Fruit fly (Drosophila melanogaster): Measurements from ENCODE around the gene Ndc1.

DNA sequence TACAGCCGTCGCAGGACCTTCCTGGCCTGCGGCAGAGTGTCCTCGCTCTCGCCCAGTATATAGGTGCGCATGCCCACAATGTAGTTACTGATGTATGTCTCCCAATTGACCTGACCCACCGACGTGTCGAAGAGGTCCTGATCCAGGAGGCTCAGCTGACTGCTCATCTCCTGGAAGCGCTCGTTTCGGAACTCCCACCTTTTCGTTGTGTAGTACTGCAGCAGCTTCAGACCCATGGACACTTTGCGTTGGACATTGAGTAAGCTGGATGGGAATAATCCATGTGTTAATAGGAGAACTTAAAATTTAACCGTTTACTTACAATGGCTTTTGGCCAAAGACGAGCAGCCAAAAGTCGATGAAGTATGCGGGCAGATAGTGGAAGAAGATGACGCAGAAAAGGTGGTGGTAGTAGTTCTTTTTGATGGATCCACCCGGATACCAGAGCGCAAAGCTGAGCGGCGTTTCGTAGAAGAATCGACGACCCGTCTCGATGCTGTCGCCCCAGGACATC, 19.7 kb downstream of the Ndc1 start:
- TF ChIP-seq sens-2 (GFP tag; IDR thresholded peaks at IDR 0.05) (no peak), CG7928 (GFP tag; optimal IDR thresholded peaks at IDR 0.05) (no peak)
